Worm (Caenorhabditis elegans) whole organism, mixed stage, embryonic: ENCODE data around the gene ZK1067.4.

Experiments used
- M03D4.4 ChIP-seq: sonication (generic microtip); optimal IDR thresholded peaks from 2 replicates; lab custom pipeline; 2017; ENCODE audit warnings: mild to moderate bottlenecking, missing genetic modification characterization, missing compliant biosample characterization
- bed-3 ChIP-seq: fragments of 200-800 bp; sonication (Bioruptor generic); optimal IDR thresholded peaks from 3 replicates; lab custom pipeline; 2018; ENCODE audit warnings: mild to moderate bottlenecking, missing genetic modification characterization, moderate library complexity, missing compliant biosample characterization
- blmp-1 ChIP-seq: fragments of 150-350 bp; optimal IDR thresholded peaks from 2 replicates; lab custom pipeline; 2014; ENCODE audit warnings: missing biosample characterization, missing genetic modification characterization
- ceh-39 ChIP-seq: fragments of 150-350 bp; optimal IDR thresholded peaks from 2 replicates; lab custom pipeline; 2014; ENCODE audit warnings: missing biosample characterization, missing genetic modification characterization
- ceh-43 ChIP-seq: fragments of 200-800 bp; sonication (Bioruptor generic); optimal IDR thresholded peaks from 2 replicates; lab custom pipeline; 2018; ENCODE audit warnings: mild to moderate bottlenecking, missing genetic modification characterization, moderate library complexity, missing compliant biosample characterization
- ceh-83 ChIP-seq: fragments of 200-800 bp; sonication (Bioruptor generic); optimal IDR thresholded peaks from 2 replicates; lab custom pipeline; 2018; ENCODE audit warnings: mild to moderate bottlenecking, missing genetic modification characterization, missing compliant biosample characterization
- ces-1 ChIP-seq: fragments of 150-350 bp; optimal IDR thresholded peaks from 2 replicates; lab custom pipeline; 2014; ENCODE audit warnings: missing biosample characterization, missing genetic modification reagents, missing genetic modification characterization
- cnd-1 ChIP-seq: fragments of 200-800 bp; sonication (Bioruptor generic); optimal IDR thresholded peaks from 2 replicates; lab custom pipeline; 2018; ENCODE audit warnings: mild to moderate bottlenecking, missing genetic modification characterization, missing compliant biosample characterization
- drap-1 ChIP-seq: fragments of 200-800 bp; sonication (Bioruptor generic); optimal IDR thresholded peaks from 3 replicates; lab custom pipeline; 2018; ENCODE audit warnings: mild to moderate bottlenecking, missing genetic modification characterization, missing compliant biosample characterization
- elt-1 ChIP-seq: sonication (generic microtip); optimal IDR thresholded peaks from 2 replicates; lab custom pipeline; 2017; ENCODE audit warnings: missing genetic modification characterization, mild to moderate bottlenecking, missing compliant biosample characterization, antibody characterized with exemption, moderate library complexity, borderline replicate concordance; ENCODE audit not compliant: insufficient read depth
- elt-3 ChIP-seq: fragments of 150-350 bp; optimal IDR thresholded peaks from 2 replicates; lab custom pipeline; 2014; ENCODE audit warnings: missing biosample characterization, missing genetic modification characterization
- flh-1 ChIP-seq: fragments of 200-800 bp; sonication (Bioruptor generic); optimal IDR thresholded peaks from 2 replicates; lab custom pipeline; 2018; ENCODE audit warnings: mild to moderate bottlenecking, missing genetic modification characterization, moderate library complexity, missing compliant biosample characterization
- hlh-1 ChIP-seq: fragments of 150-350 bp; optimal IDR thresholded peaks from 2 replicates; lab custom pipeline; 2014; ENCODE audit warnings: missing biosample characterization, missing genetic modification reagents, missing genetic modification characterization
- lin-32 ChIP-seq: fragments of 200-800 bp; sonication (Bioruptor generic); optimal IDR thresholded peaks from 2 replicates; lab custom pipeline; 2018; ENCODE audit warnings: mild to moderate bottlenecking, missing genetic modification characterization, missing compliant biosample characterization
- lsy-2 ChIP-seq: fragments of 150-350 bp; optimal IDR thresholded peaks from 2 replicates; lab custom pipeline; 2014; ENCODE audit warnings: missing biosample characterization, missing genetic modification characterization
- mab-5 ChIP-seq: fragments of 150-350 bp; optimal IDR thresholded peaks from 2 replicates; lab custom pipeline; 2014; ENCODE audit warnings: missing biosample characterization, missing genetic modification characterization
- mls-2 ChIP-seq: sonication (generic microtip); optimal IDR thresholded peaks from 2 replicates; lab custom pipeline; 2016; ENCODE audit warnings: mild to moderate bottlenecking, missing genetic modification characterization, moderate library complexity, missing compliant biosample characterization
- nhr-12 ChIP-seq: fragments of 150-350 bp; optimal IDR thresholded peaks from 2 replicates; lab custom pipeline; 2014; ENCODE audit warnings: missing biosample characterization, missing genetic modification characterization
- nhr-2 ChIP-seq: fragments of 150-350 bp; optimal IDR thresholded peaks from 2 replicates; lab custom pipeline; 2014; ENCODE audit warnings: missing biosample characterization, missing genetic modification characterization
- nhr-237 ChIP-seq: fragments of 150-350 bp; optimal IDR thresholded peaks from 2 replicates; lab custom pipeline; 2014; ENCODE audit warnings: missing biosample characterization, missing genetic modification characterization
- nhr-28 ChIP-seq: fragments of 150-350 bp; optimal IDR thresholded peaks from 2 replicates; lab custom pipeline; 2014; ENCODE audit warnings: missing biosample characterization, missing genetic modification characterization
- nhr-76 ChIP-seq: sonication (generic microtip); optimal IDR thresholded peaks from 2 replicates; lab custom pipeline; 2017; ENCODE audit warnings: missing biosample characterization, missing genetic modification characterization
- pha-4 ChIP-seq: fragments of 150-350 bp; optimal IDR thresholded peaks from 2 replicates; lab custom pipeline; 2018; ENCODE audit warnings: missing biosample characterization, missing genetic modification reagents, missing genetic modification characterization
- sem-2 ChIP-seq: fragments of 200-800 bp; sonication (Bioruptor generic); optimal IDR thresholded peaks from 2 replicates; lab custom pipeline; 2018; ENCODE audit warnings: mild to moderate bottlenecking, missing genetic modification characterization, missing compliant biosample characterization
- sptf-1 ChIP-seq: sonication (generic microtip); optimal IDR thresholded peaks from 2 replicates; lab custom pipeline; 2017; ENCODE audit warnings: mild to moderate bottlenecking, missing genetic modification characterization, moderate library complexity, missing compliant biosample characterization
- tbx-8 ChIP-seq: fragments of 200-800 bp; sonication (Bioruptor generic); optimal IDR thresholded peaks from 2 replicates; lab custom pipeline; 2018; ENCODE audit warnings: mild to moderate bottlenecking, missing genetic modification characterization, moderate library complexity, missing compliant biosample characterization
- unc-120 ChIP-seq: sonication (generic microtip); optimal IDR thresholded peaks from 2 replicates; lab custom pipeline; 2017; ENCODE audit warnings: missing genetic modification characterization, missing compliant biosample characterization; ENCODE audit not compliant: poor library complexity, severe bottlenecking
- unc-39 ChIP-seq: fragments of 150-350 bp; optimal IDR thresholded peaks from 2 replicates; lab custom pipeline; 2014; ENCODE audit warnings: missing biosample characterization, missing genetic modification characterization
- unc-62 ChIP-seq: fragments of 150-350 bp; optimal IDR thresholded peaks from 2 replicates; lab custom pipeline; 2014; ENCODE audit warnings: missing biosample characterization, missing genetic modification reagents, missing genetic modification characterization
- zip-8 ChIP-seq: fragments of 150-350 bp; optimal IDR thresholded peaks from 2 replicates; lab custom pipeline; 2014; ENCODE audit warnings: missing biosample characterization, missing genetic modification characterization
- ztf-11 ChIP-seq: fragments of 150-350 bp; optimal IDR thresholded peaks from 2 replicates; lab custom pipeline; 2014; ENCODE audit warnings: missing biosample characterization, missing genetic modification characterization

ZK1067.4 gene

ce11 chrII:9196325-9196724, 13.9 kb upstream of the ZK1067.4 start:
- TF ChIP-seq sem-2 (GFP tag; lab: Kevin White, UChicago) (no peak), elt-1 (tag; lab: Kevin White, UChicago) (no peak), tbx-8 (GFP tag; lab: Kevin White, UChicago) (no peak), zip-8 (tag; lab: Kevin White, UChicago) (no peak), lin-32 (GFP tag; lab: Kevin White, UChicago) (no peak), ceh-83 (GFP tag; lab: Kevin White, UChicago) (no peak), ceh-43 (GFP tag; lab: Kevin White, UChicago) (no peak), sptf-1 (tag; lab: Kevin White, UChicago) (no peak), ztf-11 (no peak), unc-62 (GFP tag; lab: Kevin White, UChicago) (no peak)

ce11 chrII:9197212-9197611, 13.0 kb upstream of the ZK1067.4 start, which contains the start of gene let-23:
TSS of gene let-23 (plus strand) at chrII:9197512.
- TF ChIP-seq nhr-12 (tag; lab: Kevin White, UChicago) (no peak), flh-1 (GFP tag; lab: Kevin White, UChicago) (no peak), nhr-76 (tag; lab: Kevin White, UChicago) (no peak), zip-8 (tag; lab: Kevin White, UChicago) (no peak), ces-1 (GFP tag; lab: Kevin White, UChicago) (no peak)

ce11 chrII:9211684-9212083, 1.5 kb downstream of the ZK1067.4 start:
- TF ChIP-seq lsy-2 (tag; lab: Kevin White, UChicago) (no peak), elt-1 (tag; lab: Kevin White, UChicago) (no peak), blmp-1 (tag; lab: Kevin White, UChicago) (no peak), unc-39 (tag; lab: Kevin White, UChicago) (no peak), tbx-8 (GFP tag; lab: Kevin White, UChicago) (no peak), ces-1 (GFP tag; lab: Kevin White, UChicago) (no peak), elt-3 (no peak), flh-1 (GFP tag; lab: Kevin White, UChicago) (no peak), M03D4.4 (tag; lab: Kevin White, UChicago) (no peak), unc-120 (no peak), cnd-1 (tag; lab: Kevin White, UChicago) (no peak), sptf-1 (tag; lab: Kevin White, UChicago) (no peak), nhr-28 (no peak)
- TF ChIP-seq, all 35 proteins: peak for 0

- TF ChIP-seq mls-2 (tag; lab: Kevin White, UChicago) (no peak), nhr-76 (tag; lab: Kevin White, UChicago) (no peak), elt-1 (tag; lab: Kevin White, UChicago) (no peak), mab-5 (tag; lab: Kevin White, UChicago) (no peak), unc-120 (no peak), drap-1 (no peak), ztf-11 (no peak)
These were observed 3.0 kb downstream of the ZK1067.4 start, which contains the start of gene znfx-1 for ce11 chrII:9213055-9213708. TSS of gene znfx-1 (plus strand) at chrII:9213658.

ce11 chrII:9222969-9223368, 12.8 kb downstream of the ZK1067.4 start, which contains the start of gene ZK1067.3:
TSS of gene ZK1067.3 (plus strand) at chrII:9223269.
- TF ChIP-seq ztf-11: no peak
- no peak for TF ChIP-seq unc-62 (GFP tag; lab: Kevin White, UChicago)
- no peak for TF ChIP-seq mab-5 (tag; lab: Kevin White, UChicago)
- TF ChIP-seq blmp-1 (tag; lab: Kevin White, UChicago): no peak
- TF ChIP-seq nhr-12 (tag; lab: Kevin White, UChicago): no peak
- no peak for TF ChIP-seq sptf-1 (tag; lab: Kevin White, UChicago)
- no peak for TF ChIP-seq nhr-2 (tag; lab: Kevin White, UChicago)
- no peak for TF ChIP-seq elt-1 (tag; lab: Kevin White, UChicago)
- TF ChIP-seq flh-1 (GFP tag; lab: Kevin White, UChicago): no peak
- no peak for TF ChIP-seq cnd-1 (tag; lab: Kevin White, UChicago)
- no peak for TF ChIP-seq ces-1 (GFP tag; lab: Kevin White, UChicago)
- no peak for TF ChIP-seq bed-3 (GFP tag; lab: Kevin White, UChicago)
- TF ChIP-seq hlh-1 (tag; lab: Kevin White, UChicago): no peak
- TF ChIP-seq tbx-8 (GFP tag; lab: Kevin White, UChicago): no peak
- no peak for TF ChIP-seq ceh-39 (tag; lab: Kevin White, UChicago)
- TF ChIP-seq lsy-2 (tag; lab: Kevin White, UChicago): no peak
- TF ChIP-seq nhr-237: no peak
- TF ChIP-seq pha-4: no peak
- TF ChIP-seq nhr-28: no peak
